Worm (Caenorhabditis elegans): Measurements from ENCODE around the gene R07G3.7.

The R07G3.7 gene

DNA sequence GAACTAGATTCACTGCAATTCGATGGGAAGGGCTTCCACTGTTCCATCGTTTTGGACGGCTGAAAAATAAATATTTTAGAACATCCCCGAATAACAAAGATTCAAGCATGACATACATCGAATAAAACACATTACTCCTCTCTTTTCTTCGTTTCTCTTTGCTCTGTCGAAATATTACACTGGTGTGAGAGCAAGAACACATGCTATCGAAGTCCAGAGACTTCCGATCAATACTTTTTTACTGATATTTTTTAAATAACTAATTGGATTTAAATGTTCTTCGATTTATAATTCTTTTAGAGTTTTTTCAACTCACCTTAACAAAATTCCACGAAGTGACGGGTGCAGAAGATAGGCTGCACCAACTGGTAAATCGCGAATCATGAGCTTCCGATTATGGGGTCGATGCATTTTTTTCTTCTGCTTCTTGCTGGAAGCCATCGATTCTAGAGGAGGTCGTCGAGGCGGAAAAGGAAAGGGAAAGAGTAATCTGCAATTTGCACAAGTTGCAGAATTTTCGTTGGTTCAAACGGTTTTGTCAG, at the start of gene R07G3.7, which contains the start of gene oig-4:
Gene R07G3.7 (minus strand): TSS at position 492 of the 542 bp plus-strand sequence.
Gene oig-4 (plus strand): TSS at position 301 of the 542 bp plus-strand sequence.
- TF ChIP-seq egl-5 (tag; optimal IDR thresholded peaks at IDR 0.05) (peak; percentile 45), ceh-82 (tag; optimal IDR thresholded peaks at IDR 0.05) (no peak)

DNA sequence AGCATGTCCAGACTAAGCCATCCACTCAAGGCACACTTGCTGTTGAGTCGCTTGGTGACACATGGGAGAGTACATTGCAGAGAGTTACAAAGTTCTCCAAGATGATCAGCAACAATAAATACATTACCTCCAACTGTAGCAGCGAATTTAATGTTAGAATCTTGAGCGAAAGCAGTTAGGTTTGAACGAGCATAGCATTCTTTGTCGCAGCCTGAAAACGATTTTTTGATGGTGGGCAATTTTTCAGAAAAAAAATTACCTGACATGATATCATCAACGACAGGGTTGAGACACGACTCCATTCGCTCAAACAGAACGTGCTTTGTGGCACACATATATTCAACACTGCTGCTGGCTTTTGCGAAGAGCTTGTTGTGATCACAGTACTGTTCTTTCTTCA, 49.5 kb upstream of the R07G3.7 start:
- TF ChIP-seq nhr-77 (tag; optimal IDR thresholded peaks at IDR 0.05) (no peak), nhr-237 (tag; optimal IDR thresholded peaks at IDR 0.05) (no peak), fos-1 (tag; optimal IDR thresholded peaks at IDR 0.05) (no peak), nfya-1 (tag; optimal IDR thresholded peaks at IDR 0.05; ENCODE audit: insufficient read depth) (no peak), hmg-11 (tag; optimal IDR thresholded peaks at IDR 0.05) (no peak), ZK546.5 (tag; optimal IDR thresholded peaks at IDR 0.05) (no peak), unc-62 (GFP tag; optimal IDR thresholded peaks at IDR 0.05) (no peak), aly-2 (tag; optimal IDR thresholded peaks at IDR 0.05) (no peak), ama-1 (optimal IDR thresholded peaks at IDR 0.05) (no peak), ceh-82 (tag; optimal IDR thresholded peaks at IDR 0.05) (no peak), skn-1 (tag; optimal IDR thresholded peaks at IDR 0.05) (no peak), ceh-16 (tag; optimal IDR thresholded peaks at IDR 0.05) (no peak), nhr-25 (tag; optimal IDR thresholded peaks at IDR 0.05) (no peak), sea-2 (GFP tag; optimal IDR thresholded peaks at IDR 0.05) (no peak), nhr-67 (tag; optimal IDR thresholded peaks at IDR 0.05) (no peak), lin-39 (tag; optimal IDR thresholded peaks at IDR 0.05) (no peak), elt-2 (tag; optimal IDR thresholded peaks at IDR 0.05) (no peak), mdl-1 (tag; optimal IDR thresholded peaks at IDR 0.05) (no peak), ceh-28 (tag; optimal IDR thresholded peaks at IDR 0.05) (no peak), eor-1 (tag; optimal IDR thresholded peaks at IDR 0.05) (no peak)

DNA sequence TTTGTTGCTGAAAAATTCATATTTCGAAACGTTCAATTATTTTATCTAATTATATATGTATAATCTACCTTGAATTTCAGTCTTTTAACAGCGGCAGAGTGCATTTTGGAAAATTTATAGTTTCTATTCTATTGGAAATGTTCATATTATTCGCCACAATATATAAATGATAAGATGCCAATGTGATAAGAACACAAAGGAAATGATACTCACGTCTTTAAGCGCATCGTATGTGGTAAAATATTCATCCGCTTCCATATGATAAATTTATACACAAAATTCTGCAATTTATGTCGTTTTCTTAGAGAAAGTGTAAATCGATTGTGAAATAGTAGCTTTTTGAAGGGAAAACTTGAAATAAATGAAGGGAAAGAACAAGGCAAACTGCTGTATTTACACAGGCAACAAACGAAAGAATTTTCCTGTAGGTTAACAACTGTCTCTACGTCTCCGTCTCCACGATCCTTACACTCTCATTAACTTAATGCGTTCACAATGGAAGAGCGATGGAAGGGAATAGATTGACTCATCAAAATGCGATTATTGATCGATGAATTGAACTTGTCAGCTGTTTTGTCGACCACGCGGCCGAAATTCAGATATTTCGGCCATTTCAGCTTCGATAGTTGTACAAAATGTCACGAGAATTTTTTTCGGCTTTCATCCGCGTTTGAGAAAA, 48.6 kb upstream of the R07G3.7 start, which contains the start of gene alfa-1:
Gene alfa-1 (minus strand): TSS at position 515 of the 679 bp plus-strand sequence.
- TF ChIP-seq nhr-25 (tag; optimal IDR thresholded peaks at IDR 0.05) (peak; percentile 62), nhr-23 (tag; optimal IDR thresholded peaks at IDR 0.05) (peak; percentile 39), nhr-67 (tag; optimal IDR thresholded peaks at IDR 0.05) (no peak), pqm-1 (tag; optimal IDR thresholded peaks at IDR 0.05) (peak; percentile 70), lin-15B (tag; optimal IDR thresholded peaks at IDR 0.05) (no peak), egl-27 (tag; optimal IDR thresholded peaks at IDR 0.05) (no peak), nfya-1 (tag; optimal IDR thresholded peaks at IDR 0.05; ENCODE audit: insufficient read depth) (peak; percentile 12), ztf-4 (tag; optimal IDR thresholded peaks at IDR 0.05) (no peak), elt-2 (tag; optimal IDR thresholded peaks at IDR 0.05) (peak; percentile 84), ceh-28 (tag; optimal IDR thresholded peaks at IDR 0.05) (peak; percentile 11), ceh-82 (tag; optimal IDR thresholded peaks at IDR 0.05) (no peak), pha-4 (tag; optimal IDR thresholded peaks at IDR 0.05) (peak; percentile 84)

ce11 chrII:7651171-7651570, 37.6 kb upstream of the R07G3.7 start, which contains the start of gene pde-4:
Gene pde-4, minus strand, starts transcription at chrII:7651246.
- peak; percentile 66 for TF ChIP-seq egl-5 (tag; optimal IDR thresholded peaks at IDR 0.05)
- TF ChIP-seq nhr-237 (tag; optimal IDR thresholded peaks at IDR 0.05): no peak

DNA sequence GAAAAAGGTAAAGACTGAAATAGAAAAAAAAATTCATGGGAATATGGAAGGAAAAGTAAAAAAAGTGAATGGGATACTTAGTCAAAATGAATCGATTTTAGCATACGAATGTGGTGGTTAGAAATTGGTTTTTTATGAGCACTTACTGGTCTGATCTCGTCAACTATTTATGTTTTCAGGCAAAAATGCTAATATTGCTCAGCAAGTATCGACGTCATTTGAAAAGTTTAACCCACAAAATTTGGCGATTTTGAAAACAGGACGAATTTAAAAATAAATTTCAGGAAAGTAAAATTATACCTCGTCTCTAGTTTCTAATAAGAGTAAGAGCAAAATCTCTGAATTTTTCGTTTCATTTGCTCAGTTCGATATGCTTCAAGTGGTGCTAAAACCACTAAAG, 29.7 kb upstream of the R07G3.7 start:
- TF ChIP-seq ama-1 (optimal IDR thresholded peaks at IDR 0.05): peak; percentile 36
- TF ChIP-seq nhr-28 (tag; optimal IDR thresholded peaks at IDR 0.05): no peak

- TF ChIP-seq nhr-76 (tag; optimal IDR thresholded peaks at IDR 0.05) (no peak), fkh-10 (GFP tag; optimal IDR thresholded peaks at IDR 0.05) (peak; percentile 73), skn-1 (tag; optimal IDR thresholded peaks at IDR 0.05) (peak; percentile 35), nhr-11 (tag; optimal IDR thresholded peaks at IDR 0.05) (peak; percentile 60), fos-1 (tag; optimal IDR thresholded peaks at IDR 0.05) (no peak), lin-15B (tag; optimal IDR thresholded peaks at IDR 0.05) (peak; percentile 8), unc-62 (GFP tag; optimal IDR thresholded peaks at IDR 0.05) (peak; percentile 84), sea-2 (GFP tag; optimal IDR thresholded peaks at IDR 0.05) (no peak), lin-39 (tag; optimal IDR thresholded peaks at IDR 0.05) (peak; percentile 91), aly-2 (tag; optimal IDR thresholded peaks at IDR 0.05) (no peak), ztf-11 (tag; optimal IDR thresholded peaks at IDR 0.05) (no peak), ceh-28 (tag; optimal IDR thresholded peaks at IDR 0.05) (peak; percentile 11), hmg-11 (tag; optimal IDR thresholded peaks at IDR 0.05) (peak; percentile 82), nhr-237 (tag; optimal IDR thresholded peaks at IDR 0.05) (no peak), ceh-82 (tag; optimal IDR thresholded peaks at IDR 0.05) (no peak), zag-1 (tag; optimal IDR thresholded peaks at IDR 0.05) (no peak), snpc-4 (tag; optimal IDR thresholded peaks at IDR 0.05) (peak; percentile 38), tbx-2 (tag; optimal IDR thresholded peaks at IDR 0.05) (peak; percentile 9), mdl-1 (tag; optimal IDR thresholded peaks at IDR 0.05) (peak; percentile 62), egl-5 (tag; optimal IDR thresholded peaks at IDR 0.05) (peak; percentile 67), nfya-1 (tag; optimal IDR thresholded peaks at IDR 0.05; ENCODE audit: insufficient read depth) (peak; percentile 88)
Measured at ce11 chrII:7642016-7642653, 28.6 kb upstream of the R07G3.7 start.
